Fruit fly (Drosophila melanogaster): ENCODE results near the gene Jon99Fii.

dm6 chr3R:30536432-30536831, 48.7 kb upstream of the Jon99Fii start:
- TF ChIP-seq CG8478 (optimal IDR thresholded peaks at IDR 0.05), result no peak
- no peak for TF ChIP-seq CTCF (optimal IDR thresholded peaks at IDR 0.05)

Data from S2 (cell line).